Fruit fly (Drosophila melanogaster): Measurements from ENCODE around the gene Nthl1.

The Nthl1 gene

dm6 chr2L:20948625-20949024 is 21.0 kb upstream of the Nthl1 start:
- TF ChIP-seq CG7101 (tag; optimal IDR thresholded peaks at IDR 0.05) (no peak), Mnt (GFP tag; optimal IDR thresholded peaks at IDR 0.05) (no peak), CG7045 (GFP tag; optimal IDR thresholded peaks at IDR 0.05) (no peak), ovo (GFP tag; optimal IDR thresholded peaks at IDR 0.05) (no peak), CG14711 (tag; optimal IDR thresholded peaks at IDR 0.05) (no peak), cnc (optimal IDR thresholded peaks at IDR 0.05) (no peak), CG33017 (tag; optimal IDR thresholded peaks at IDR 0.05) (no peak), cic (GFP tag; optimal IDR thresholded peaks at IDR 0.05) (no peak), pad (GFP tag; optimal IDR thresholded peaks at IDR 0.05) (no peak), CG12768 (GFP tag; optimal IDR thresholded peaks at IDR 0.05) (no peak), tj (GFP tag; optimal IDR thresholded peaks at IDR 0.05) (no peak), Clk (GFP tag; optimal IDR thresholded peaks at IDR 0.05) (no peak), CG1620 (GFP tag; optimal IDR thresholded peaks at IDR 0.05) (no peak), bab1 (GFP tag; optimal IDR thresholded peaks at IDR 0.05) (no peak)

- TF ChIP-seq CG14711 (tag; optimal IDR thresholded peaks at IDR 0.05) (no peak), CG11617 (GFP tag; optimal IDR thresholded peaks at IDR 0.05) (no peak), CG7045 (GFP tag; optimal IDR thresholded peaks at IDR 0.05) (no peak), ovo (GFP tag; optimal IDR thresholded peaks at IDR 0.05) (no peak), cnc (optimal IDR thresholded peaks at IDR 0.05) (no peak), kay (GFP tag; ENCODE audit: borderline replicate concordance) (no peak), pad (GFP tag; optimal IDR thresholded peaks at IDR 0.05) (no peak), bab1 (GFP tag; optimal IDR thresholded peaks at IDR 0.05) (no peak)
These were observed 17.4 kb upstream of the Nthl1 start for dm6 chr2L:20944886-20945558.

dm6 chr2L:20944342-20944741 is 16.7 kb upstream of the Nthl1 start:
- TF ChIP-seq tj (GFP tag; optimal IDR thresholded peaks at IDR 0.05) (no peak), CG12768 (GFP tag; optimal IDR thresholded peaks at IDR 0.05) (no peak), CG11617 (GFP tag; optimal IDR thresholded peaks at IDR 0.05) (no peak), Clk (GFP tag; optimal IDR thresholded peaks at IDR 0.05) (no peak), Mnt (GFP tag; optimal IDR thresholded peaks at IDR 0.05) (no peak), Hr96 (GFP tag; optimal IDR thresholded peaks at IDR 0.05) (no peak), CG7045 (GFP tag; optimal IDR thresholded peaks at IDR 0.05) (no peak), kay (GFP tag; ENCODE audit: borderline replicate concordance) (no peak), CG14711 (tag; optimal IDR thresholded peaks at IDR 0.05) (no peak), bab1 (GFP tag; optimal IDR thresholded peaks at IDR 0.05) (no peak), Crg-1 (GFP tag; optimal IDR thresholded peaks at IDR 0.05) (no peak), cnc (optimal IDR thresholded peaks at IDR 0.05) (no peak), toe (GFP tag; optimal IDR thresholded peaks at IDR 0.05) (no peak), CG5204 (GFP tag; optimal IDR thresholded peaks at IDR 0.05) (no peak), CG33017 (tag; optimal IDR thresholded peaks at IDR 0.05) (no peak), pad (GFP tag; optimal IDR thresholded peaks at IDR 0.05) (no peak), cic (GFP tag; optimal IDR thresholded peaks at IDR 0.05) (no peak)

- TF ChIP-seq CG12768 (GFP tag; optimal IDR thresholded peaks at IDR 0.05) = no peak
These were observed 15.5 kb upstream of the Nthl1 start for dm6 chr2L:20943148-20943547.

dm6 chr2L:20942206-20942863 is 14.7 kb upstream of the Nthl1 start:
- TF ChIP-seq CG14711 (tag; optimal IDR thresholded peaks at IDR 0.05) = no peak
- no peak for TF ChIP-seq Mnt (GFP tag; optimal IDR thresholded peaks at IDR 0.05)
- TF ChIP-seq Hr96 (GFP tag; optimal IDR thresholded peaks at IDR 0.05) = no peak
- TF ChIP-seq CG5204 (GFP tag; optimal IDR thresholded peaks at IDR 0.05) = no peak
- no peak for TF ChIP-seq CG33017 (tag; optimal IDR thresholded peaks at IDR 0.05)
- TF ChIP-seq CG12768 (GFP tag; optimal IDR thresholded peaks at IDR 0.05) = no peak
- TF ChIP-seq tj (GFP tag; optimal IDR thresholded peaks at IDR 0.05) = no peak

dm6 chr2L:20940738-20941137 is 13.1 kb upstream of the Nthl1 start:
- TF ChIP-seq toe (GFP tag; optimal IDR thresholded peaks at IDR 0.05) (no peak), bab1 (GFP tag; optimal IDR thresholded peaks at IDR 0.05) (no peak), Hr96 (GFP tag; optimal IDR thresholded peaks at IDR 0.05) (no peak), Crg-1 (GFP tag; optimal IDR thresholded peaks at IDR 0.05) (no peak), cnc (optimal IDR thresholded peaks at IDR 0.05) (no peak), ovo (GFP tag; optimal IDR thresholded peaks at IDR 0.05) (no peak), CG14711 (tag; optimal IDR thresholded peaks at IDR 0.05) (no peak), CG7101 (tag; optimal IDR thresholded peaks at IDR 0.05) (no peak)

- no peak for TF ChIP-seq cic (GFP tag; optimal IDR thresholded peaks at IDR 0.05)
- no peak for TF ChIP-seq cnc (optimal IDR thresholded peaks at IDR 0.05)
- no peak for TF ChIP-seq pad (GFP tag; optimal IDR thresholded peaks at IDR 0.05)
- no peak for TF ChIP-seq tj (GFP tag; optimal IDR thresholded peaks at IDR 0.05)
- no peak for TF ChIP-seq CG7045 (GFP tag; optimal IDR thresholded peaks at IDR 0.05)
- TF ChIP-seq CG5204 (GFP tag; optimal IDR thresholded peaks at IDR 0.05) = no peak
- TF ChIP-seq bab1 (GFP tag; optimal IDR thresholded peaks at IDR 0.05) = no peak
- TF ChIP-seq Mnt (GFP tag; optimal IDR thresholded peaks at IDR 0.05) = no peak
- no peak for TF ChIP-seq Clk (GFP tag; optimal IDR thresholded peaks at IDR 0.05)
These were observed 12.0 kb upstream of the Nthl1 start for dm6 chr2L:20939632-20940031.
